Fruit fly (Drosophila melanogaster): ENCODE measurements around the gene ko.
A peak's percentile ranks its signal among the peaks of the same experiment; 100 is the strongest.

The ko gene

dm6 chr3L:21031093-21031930 is 99.6 kb downstream of the ko start, which contains the start of the genes CG10584 and Polr3E (continued):
- TF ChIP-seq lola (GFP tag; optimal IDR thresholded peaks at IDR 0.05): peak in 1 of 3 experiments; percentile 95
- peak; percentile 75 for TF ChIP-seq CG14441 (GFP tag; IDR thresholded peaks at IDR 0.05)
- TF ChIP-seq Hey (tag; optimal IDR thresholded peaks at IDR 0.05): peak; percentile 33
- TF ChIP-seq Neu2 (GFP tag; optimal IDR thresholded peaks at IDR 0.05; ENCODE audit: borderline replicate concordance): peak; percentile 53
- TF ChIP-seq fd96Cb (tag; optimal IDR thresholded peaks at IDR 0.05): peak; percentile 92
- TF ChIP-seq sob (GFP tag; IDR thresholded peaks at IDR 0.05): peak; percentile 80; the same call in 1 of the 2 replicates
- peak; percentile 93 for TF ChIP-seq Hr3 (GFP tag; optimal IDR thresholded peaks at IDR 0.05)
- TF ChIP-seq chif (GFP tag; optimal IDR thresholded peaks at IDR 0.05): peak in 1 of 2 experiments; percentile 5
- peak; percentile 90 for TF ChIP-seq twi (tag; optimal IDR thresholded peaks at IDR 0.05)
- TF ChIP-seq h (optimal IDR thresholded peaks at IDR 0.05): no peak
- peak; percentile 95 for TF ChIP-seq CG11504 (tag; optimal IDR thresholded peaks at IDR 0.05)
- peak; percentile 96 for TF ChIP-seq CG9727 (GFP tag; optimal IDR thresholded peaks at IDR 0.05)
- no peak for TF ChIP-seq zen2 (GFP tag; IDR thresholded peaks at IDR 0.05; ENCODE audit: partially characterized antibody)
- peak; percentile 70 for TF ChIP-seq CG10274 (GFP tag; optimal IDR thresholded peaks at IDR 0.05)
- peak; percentile 80 for TF ChIP-seq Ets65A (GFP tag)
- peak; percentile 87 for TF ChIP-seq HmgZ (tag; optimal IDR thresholded peaks at IDR 0.05)
- peak; percentile 74 for TF ChIP-seq ssp (GFP tag; IDR thresholded peaks at IDR 0.05)
- peak; percentile 90 for TF ChIP-seq az2 (GFP tag; optimal IDR thresholded peaks at IDR 0.05)
- TF ChIP-seq bab2 (GFP tag; optimal IDR thresholded peaks at IDR 0.05): peak; percentile 22
- TF ChIP-seq en (GFP tag; optimal IDR thresholded peaks at IDR 0.05): no peak
- TF ChIP-seq inv (GFP tag; IDR thresholded peaks at IDR 0.05; ENCODE audit: partially characterized antibody): no peak
- peak; percentile 49 to 96 for TF ChIP-seq Hr51 (GFP tag; optimal IDR thresholded peaks at IDR 0.05)
- TF ChIP-seq CG13287 (GFP tag; IDR thresholded peaks at IDR 0.05; ENCODE audit: partially characterized antibody): peak; percentile 41
- peak; percentile 92 for TF ChIP-seq Usf (GFP tag; optimal IDR thresholded peaks at IDR 0.05)
- peak; percentile 69; the same call in 1 of the 2 replicates for TF ChIP-seq HLH3B (GFP tag; IDR thresholded peaks at IDR 0.05)
- TF ChIP-seq CG6854 (GFP tag; optimal IDR thresholded peaks at IDR 0.05): peak; percentile 91
- TF ChIP-seq Dp (GFP tag; optimal IDR thresholded peaks at IDR 0.05): peak; percentile 33
- TF ChIP-seq dati (GFP tag; IDR thresholded peaks at IDR 0.05): peak; percentile 9; the same call in 1 of the 2 replicates
- no peak for TF ChIP-seq mld (GFP tag; IDR thresholded peaks at IDR 0.05; ENCODE audit: partially characterized antibody)
- TF ChIP-seq CG11695 (GFP tag; IDR thresholded peaks at IDR 0.05): peak; percentile 89
- TF ChIP-seq croc (GFP tag; conservative IDR thresholded peaks at IDR 0.05): no peak; the same call in none of the 3 replicates
- no peak for TF ChIP-seq Trl (optimal IDR thresholded peaks at IDR 0.05)
- peak; percentile 44 for TF ChIP-seq Trl (GFP tag; optimal IDR thresholded peaks at IDR 0.05)
- peak; percentile 59 for TF ChIP-seq CG5245 (GFP tag; optimal IDR thresholded peaks at IDR 0.05)
- peak; percentile 76 for TF ChIP-seq CG34422 (GFP tag; IDR thresholded peaks at IDR 0.05)
- TF ChIP-seq eve (GFP tag; optimal IDR thresholded peaks at IDR 0.05): no peak
- peak; percentile 35 for TF ChIP-seq Camta (GFP tag; optimal IDR thresholded peaks at IDR 0.05)
- TF ChIP-seq Doc2 (GFP tag; IDR thresholded peaks at IDR 0.05): no peak
- peak; percentile 80 for TF ChIP-seq CG34376 (GFP tag; optimal IDR thresholded peaks at IDR 0.05)
- TF ChIP-seq D19A (tag; optimal IDR thresholded peaks at IDR 0.05): peak; percentile 92
- peak; percentile 41 for TF ChIP-seq ems (GFP tag; optimal IDR thresholded peaks at IDR 0.05)
- TF ChIP-seq CG31388 (GFP tag; optimal IDR thresholded peaks at IDR 0.05): peak; percentile 65
- peak; percentile 86 for TF ChIP-seq D19B (GFP tag; optimal IDR thresholded peaks at IDR 0.05)
- TF ChIP-seq CG4328 (GFP tag; optimal IDR thresholded peaks at IDR 0.05): peak; percentile 96
- TF ChIP-seq dysf (GFP tag; IDR thresholded peaks at IDR 0.05): peak; percentile 90
- peak; percentile 63 for TF ChIP-seq Lhr (GFP tag; optimal IDR thresholded peaks at IDR 0.05)
- peak; percentile 83 for TF ChIP-seq oc (tag; optimal IDR thresholded peaks at IDR 0.05)
- peak; percentile 54 for TF ChIP-seq CG6791 (GFP tag; IDR thresholded peaks at IDR 0.05; ENCODE audit: partially characterized antibody)
- 0 out of 3 replicates have a peak, but pooled peaks have one; percentile 24 for TF ChIP-seq sr (GFP tag; IDR thresholded peaks at IDR 0.05)
